Fruit fly (Drosophila melanogaster) whole organism, embryonic: ENCODE data around the gene PLCXD.

Experiments used
- Blimp-1 ChIP-seq: fragments of 200-800 bp; sonication (Bioruptor generic); optimal IDR thresholded peaks from 3 replicates; lab custom pipeline; 2018; ENCODE audit warnings: missing biosample characterization, missing genetic modification characterization, mild to moderate bottlenecking, moderate library complexity, missing genetic modification reagents
- CG10267 ChIP-seq: fragments of 200-800 bp; sonication (Bioruptor generic); optimal IDR thresholded peaks from 2 replicates; lab custom pipeline; 2018; ENCODE audit warnings: missing biosample characterization, mild to moderate bottlenecking, missing genetic modification characterization, moderate library complexity
- CG15601 ChIP-seq: fragments of 200-800 bp; sonication (Bioruptor generic); optimal IDR thresholded peaks from 3 replicates; lab custom pipeline; 2019; ENCODE audit warnings: missing biosample characterization, mild to moderate bottlenecking, missing genetic modification characterization, moderate library complexity
- CG15696 ChIP-seq: fragments of 200-800 bp; sonication (Bioruptor generic); optimal IDR thresholded peaks from 2 replicates; lab custom pipeline; 2019; ENCODE audit warnings: missing biosample characterization, mild to moderate bottlenecking, missing genetic modification characterization, moderate library complexity
- CG17359 ChIP-seq: fragments of 200-800 bp; sonication (Bioruptor generic); optimal IDR thresholded peaks from 3 replicates; lab custom pipeline; 2018; ENCODE audit warnings: missing biosample characterization, mild to moderate bottlenecking, missing genetic modification characterization, moderate library complexity
- CG17829 ChIP-seq: fragments of 200-800 bp; optimal IDR thresholded peaks from 2 replicates; lab custom pipeline; 2019; ENCODE audit warnings: missing biosample characterization, mild to moderate bottlenecking, missing genetic modification characterization, moderate library complexity
- CG30403 ChIP-seq: fragments of 200-800 bp; sonication (Bioruptor generic); optimal IDR thresholded peaks from 3 replicates; lab custom pipeline; 2016; ENCODE audit warnings: missing biosample characterization, missing genetic modification characterization
- CG3163 ChIP-seq: fragments of 200-800 bp; sonication (Bioruptor generic); optimal IDR thresholded peaks from 3 replicates; lab custom pipeline; 2016; ENCODE audit warnings: missing biosample characterization, missing genetic modification characterization
- CG3281 ChIP-seq: fragments of 200-800 bp; sonication (Bioruptor generic); optimal IDR thresholded peaks from 3 replicates; lab custom pipeline; 2017; ENCODE audit warnings: missing biosample characterization, mild to moderate bottlenecking, missing genetic modification characterization
- CG33557 ChIP-seq: fragments of 200-800 bp; sonication (Bioruptor generic); optimal IDR thresholded peaks from 2 replicates; lab custom pipeline; 2019; ENCODE audit warnings: missing biosample characterization, mild to moderate bottlenecking, missing genetic modification characterization, moderate library complexity
- CG34422 ChIP-seq: fragments of 200-800 bp; sonication (Bioruptor generic); IDR thresholded peaks from 3 replicates; pipeline ENCODE4 v1.3.6; 2022; ENCODE audit warnings: missing biosample characterization, missing genetic modification characterization
- CG3838 ChIP-seq: fragments of 200-800 bp; sonication (Bioruptor generic); optimal IDR thresholded peaks from 3 replicates; lab custom pipeline; 2016; ENCODE audit warnings: missing biosample characterization, missing genetic modification characterization
- CG43689 ChIP-seq: fragments of 200-800 bp; sonication (Bioruptor generic); IDR thresholded peaks from 2 replicates; pipeline ENCODE4 v1.3.6; 2022; ENCODE audit warnings: missing biosample characterization, missing genetic modification characterization
- CG4404 ChIP-seq: fragments of 200-800 bp; sonication (Bioruptor generic); IDR thresholded peaks from 2 replicates; pipeline ENCODE4 v1.3.6; 2022; ENCODE audit warnings: missing biosample characterization, missing genetic modification characterization
- CG4424 ChIP-seq: fragments of 200-800 bp; sonication (Bioruptor generic); optimal IDR thresholded peaks from 3 replicates; lab custom pipeline; 2016; ENCODE audit warnings: missing biosample characterization, missing genetic modification characterization
- CG6683 ChIP-seq: fragments of 200-800 bp; sonication (Bioruptor generic); optimal IDR thresholded peaks from 2 replicates; lab custom pipeline; 2017; ENCODE audit warnings: missing biosample characterization, mild to moderate bottlenecking, missing genetic modification characterization, missing genetic modification reagents
- CG6813 ChIP-seq: fragments of 200-800 bp; sonication (Bioruptor generic); optimal IDR thresholded peaks from 2 replicates; lab custom pipeline; 2017; ENCODE audit warnings: missing biosample characterization, missing genetic modification characterization, mild to moderate bottlenecking, moderate library complexity, missing genetic modification reagents
- CG8388 ChIP-seq: fragments of 200-800 bp; sonication (Bioruptor generic); optimal IDR thresholded peaks from 2 replicates; lab custom pipeline; 2019; ENCODE audit warnings: missing biosample characterization, mild to moderate bottlenecking, missing genetic modification characterization, moderate library complexity
- Camta ChIP-seq: fragments of 200-800 bp; sonication (Bioruptor generic); optimal IDR thresholded peaks from 2 replicates; lab custom pipeline; 2016; ENCODE audit warnings: missing biosample characterization, missing genetic modification characterization
- Chrac-16 ChIP-seq: fragments of 200-800 bp; sonication (Bioruptor generic); optimal IDR thresholded peaks from 3 replicates; lab custom pipeline; 2016; ENCODE audit warnings: missing biosample characterization, missing genetic modification characterization
- CoRest ChIP-seq: fragments of 200-800 bp; sonication (Bioruptor generic); optimal IDR thresholded peaks from 3 replicates; lab custom pipeline; 2018; ENCODE audit warnings: missing biosample characterization, mild to moderate bottlenecking, missing genetic modification characterization, moderate library complexity
- D19B ChIP-seq: fragments of 200-800 bp; sonication (Bioruptor generic); optimal IDR thresholded peaks from 2 replicates; lab custom pipeline; 2017; ENCODE audit warnings: missing biosample characterization, mild to moderate bottlenecking, missing genetic modification characterization
- HHEX ChIP-seq: fragments of 200-800 bp; sonication (Bioruptor generic); optimal IDR thresholded peaks from 3 replicates; lab custom pipeline; 2017; ENCODE audit warnings: missing biosample characterization, mild to moderate bottlenecking, missing genetic modification characterization, missing genetic modification reagents
- Mad ChIP-seq: fragments of 200-800 bp; sonication (Bioruptor generic); optimal IDR thresholded peaks from 2 replicates; lab custom pipeline; 2016; ENCODE audit warnings: missing biosample characterization, missing genetic modification characterization
- Oli ChIP-seq: fragments of 200-800 bp; sonication (Bioruptor generic); optimal IDR thresholded peaks from 2 replicates; lab custom pipeline; 2018; ENCODE audit warnings: missing biosample characterization, mild to moderate bottlenecking, missing genetic modification characterization, moderate library complexity
- Pdp1 ChIP-seq, 2 experiments: fragments of 200-800 bp; sonication (Bioruptor generic); optimal IDR thresholded peaks; 3 replicates each; lab custom pipeline; 2016; ENCODE audit warnings: missing biosample characterization in 2 of 2, missing genetic modification characterization in 2 of 2, mild to moderate bottlenecking in 1 of 2, moderate library complexity in 1 of 2
- Sox100B ChIP-seq: fragments of 200-800 bp; sonication (Bioruptor generic); optimal IDR thresholded peaks from 3 replicates; lab custom pipeline; 2018; ENCODE audit warnings: missing biosample characterization, mild to moderate bottlenecking, missing genetic modification characterization
- Spps ChIP-seq: fragments of 200-800 bp; sonication (Bioruptor generic); optimal IDR thresholded peaks from 2 replicates; lab custom pipeline; 2018; ENCODE audit warnings: missing biosample characterization, mild to moderate bottlenecking, missing genetic modification characterization
- Ssrp ChIP-seq: fragments of 200-800 bp; sonication (Bioruptor generic); optimal IDR thresholded peaks from 2 replicates; lab custom pipeline; 2018; ENCODE audit warnings: missing biosample characterization, mild to moderate bottlenecking, missing genetic modification characterization, moderate library complexity
- br ChIP-seq: fragments of >200 bp; optimal IDR thresholded peaks from 2 replicates; lab custom pipeline; 2017
- ewg ChIP-seq: fragments of 200-800 bp; sonication (Bioruptor generic); optimal IDR thresholded peaks from 3 replicates; lab custom pipeline; 2017; ENCODE audit warnings: mild to moderate bottlenecking, missing biosample characterization, missing genetic modification reagents, missing genetic modification characterization
- fd102C ChIP-seq: fragments of 200-800 bp; sonication (Bioruptor generic); optimal IDR thresholded peaks from 2 replicates; lab custom pipeline; 2018; ENCODE audit warnings: missing biosample characterization, mild to moderate bottlenecking, missing genetic modification characterization, moderate library complexity
- fd96Cb ChIP-seq: fragments of 200-800 bp; sonication (Bioruptor generic); optimal IDR thresholded peaks from 2 replicates; lab custom pipeline; 2018; ENCODE audit warnings: missing biosample characterization, mild to moderate bottlenecking, missing genetic modification characterization, moderate library complexity
- gsb-n ChIP-seq: fragments of 200-800 bp; sonication (Bioruptor generic); optimal IDR thresholded peaks from 3 replicates; lab custom pipeline; 2018; ENCODE audit warnings: missing biosample characterization, mild to moderate bottlenecking, missing genetic modification characterization
- inv ChIP-seq: fragments of 200-800 bp; sonication (Bioruptor generic); IDR thresholded peaks from 2 replicates; pipeline ENCODE4 v1.3.6; 2022; ENCODE audit warnings: missing biosample characterization, missing genetic modification characterization; ENCODE audit not compliant: partially characterized antibody
- jumu ChIP-seq: fragments of 200-800 bp; sonication (Bioruptor generic); optimal IDR thresholded peaks from 3 replicates; lab custom pipeline; 2016; ENCODE audit warnings: missing biosample characterization, missing genetic modification characterization
- klu ChIP-seq: fragments of 200-800 bp; sonication (Bioruptor generic); IDR thresholded peaks from 2 replicates; pipeline ENCODE4 v1.3.6; 2022; ENCODE audit warnings: missing biosample characterization, missing genetic modification characterization
- lbe ChIP-seq: fragments of 200-800 bp; sonication (Bioruptor generic); optimal IDR thresholded peaks from 2 replicates; lab custom pipeline; 2016; ENCODE audit warnings: missing biosample characterization, mild to moderate bottlenecking, missing genetic modification characterization
- nmo ChIP-seq: fragments of 200-800 bp; sonication (Bioruptor generic); optimal IDR thresholded peaks from 2 replicates; lab custom pipeline; 2018; ENCODE audit warnings: missing biosample characterization, mild to moderate bottlenecking, missing genetic modification characterization, moderate library complexity
- nom ChIP-seq: fragments of 200-800 bp; sonication (Bioruptor generic); optimal IDR thresholded peaks from 2 replicates; lab custom pipeline; 2017; ENCODE audit warnings: missing biosample characterization, missing genetic modification characterization, mild to moderate bottlenecking, moderate library complexity, missing genetic modification reagents
- pan ChIP-seq, 4 experiments: fragments of >200 bp in 3 of 4; fragments of 200-800 bp in 1 of 4; sonication (Bioruptor generic) in 1 of 4; optimal IDR thresholded peaks in 3 of 4; IDR thresholded peaks in 1 of 4; 2 replicates each; pipeline versions ENCODE4 v1.3.6 to Lab custom; 2017 to 2022; ENCODE audit warnings: missing biosample characterization in 2 of 4, missing genetic modification characterization in 2 of 4, mixed read lengths in 1 of 4
- phol ChIP-seq: fragments of 200-800 bp; sonication (Bioruptor generic); optimal IDR thresholded peaks from 3 replicates; lab custom pipeline; 2018; ENCODE audit warnings: missing biosample characterization, mild to moderate bottlenecking, missing genetic modification characterization, moderate library complexity
- prd ChIP-seq, 3 experiments: fragments of >200 bp in 2 of 3; fragments of 200-800 bp in 1 of 3; sonication (Bioruptor generic) in 1 of 3; optimal IDR thresholded peaks in 2 of 3; IDR thresholded peaks in 1 of 3; 2 replicates in 2 of 3; 3 replicates in 1 of 3; pipeline versions ENCODE4 v1.3.6 to Lab custom; 2017 to 2022; ENCODE audit warnings: missing biosample characterization in 1 of 3, missing genetic modification characterization in 1 of 3
- ranshi ChIP-seq: fragments of 200-800 bp; sonication (Bioruptor generic); IDR thresholded peaks from 2 replicates; pipeline ENCODE4 v1.3.6; 2022; ENCODE audit warnings: missing biosample characterization, missing genetic modification characterization
- sens ChIP-seq: fragments of 200-800 bp; sonication (Bioruptor generic); peaks from one replicate; lab custom pipeline; 2016; ENCODE audit warnings: missing biosample characterization, missing genetic modification characterization

The PLCXD gene

dm6 chr2L:12063035-12063434 is 13.8 kb downstream of the PLCXD start, which contains the start of gene Rab3-GAP (continued):
- TF ChIP-seq nom (GFP tag; lab: Kevin White, UChicago), result no peak
- peak; percentile 10 for TF ChIP-seq CoRest (tag; lab: Kevin White, UChicago)
- peak; percentile 29 for TF ChIP-seq Chrac-16
- no peak for TF ChIP-seq pan (optimal IDR thresholded peaks at IDR 0.05; lab: Kevin White, UChicago)
- peak in 1 of 2 experiments; percentile 40 for TF ChIP-seq pan (GFP tag; optimal IDR thresholded peaks at IDR 0.05 in 1 of 2, IDR thresholded peaks at IDR 0.05 in 1 of 2)
- TF ChIP-seq fd102C (GFP tag; lab: Kevin White, UChicago), result no peak
- TF ChIP-seq CG6683 (GFP tag; lab: Kevin White, UChicago), result no peak
- TF ChIP-seq CG34422 (GFP tag; lab: Robert Waterston, UW), result peak; percentile 30; the same call in 1 of the 3 replicates
- TF ChIP-seq CG30403 (GFP tag; lab: Kevin White, UChicago), result peak; percentile 29
- no peak for TF ChIP-seq CG3281 (GFP tag; lab: Kevin White, UChicago)

dm6 chr2L:12065683-12066386 is 16.6 kb downstream of the PLCXD start:
- TF ChIP-seq nmo (GFP tag; lab: Kevin White, UChicago), result peak; percentile 69
- 0 out of 2 replicates have a peak, but pooled peaks have one; percentile 39 for TF ChIP-seq CG4404
- peak; percentile 30 for TF ChIP-seq CG17359 (tag; lab: Kevin White, UChicago)
- no peak for TF ChIP-seq CG43689 (GFP tag; lab: Robert Waterston, UW)
- TF ChIP-seq jumu (GFP tag; lab: Kevin White, UChicago), result no peak
- TF ChIP-seq sens (GFP tag; lab: Kevin White, UChicago), result peak; percentile 75
- TF ChIP-seq CG6813, result peak; percentile 35
- no peak for TF ChIP-seq br (lab: Kevin White, UChicago)
- no peak for TF ChIP-seq Sox100B (GFP tag; lab: Kevin White, UChicago)
- TF ChIP-seq Ssrp (tag; lab: Kevin White, UChicago), result peak; percentile 49
- peak; percentile 90 for TF ChIP-seq Blimp-1
- TF ChIP-seq fd96Cb (tag; lab: Kevin White, UChicago), result peak; percentile 37
- TF ChIP-seq CG33557 (GFP tag; lab: Kevin White, UChicago), result peak; percentile 78
- TF ChIP-seq CG15696 (tag; lab: Kevin White, UChicago), result peak; percentile 87
- peak; percentile 17 for TF ChIP-seq Oli (tag; lab: Kevin White, UChicago)
- TF ChIP-seq Camta (GFP tag; lab: Kevin White, UChicago), result no peak
- TF ChIP-seq ewg (GFP tag; lab: Kevin White, UChicago), result peak; percentile 10
- TF ChIP-seq ranshi, result no peak
- peak; percentile 68 for TF ChIP-seq phol (tag; lab: Kevin White, UChicago)
- TF ChIP-seq Spps (tag; lab: Kevin White, UChicago), result peak; percentile 46
- TF ChIP-seq klu (GFP tag; lab: Robert Waterston, UW), result no peak
- TF ChIP-seq CG3838, result no peak
- peak; percentile 71 for TF ChIP-seq CG17829 (tag; lab: Kevin White, UChicago)
- peak; percentile 58 for TF ChIP-seq CG15601 (tag; lab: Kevin White, UChicago)
- TF ChIP-seq lbe, result peak; percentile 71
- peak; percentile 11 for TF ChIP-seq CG30403 (GFP tag; lab: Kevin White, UChicago)
- TF ChIP-seq CG3281 (GFP tag; lab: Kevin White, UChicago), result no peak
- peak; percentile 71 for TF ChIP-seq CG3163 (GFP tag; lab: Kevin White, UChicago)
- TF ChIP-seq gsb-n (tag; lab: Kevin White, UChicago), result peak; percentile 72
- peak; percentile 64 for TF ChIP-seq CG10267 (tag; lab: Kevin White, UChicago)
- TF ChIP-seq HHEX, result no peak
- peak; percentile 26 for TF ChIP-seq CG4424 (GFP tag; lab: Kevin White, UChicago)
- TF ChIP-seq D19B (GFP tag; lab: Kevin White, UChicago), result no peak
- TF ChIP-seq CG8388 (GFP tag; lab: Kevin White, UChicago), result peak; percentile 55
- TF ChIP-seq inv, result no peak
- TF ChIP-seq Mad, result no peak
- peak in 1 of 2 experiments; percentile 72 for TF ChIP-seq Pdp1 (GFP tag; optimal IDR thresholded peaks at IDR 0.05; lab: Kevin White, UChicago)
- TF ChIP-seq prd (optimal IDR thresholded peaks at IDR 0.05; lab: Kevin White, UChicago), result no peak
- TF ChIP-seq prd (GFP tag; IDR thresholded peaks at IDR 0.05; lab: Robert Waterston, UW), result peak; percentile 76; the same call in 2 of the 3 replicates
